Worm (Caenorhabditis elegans): ENCODE data around the gene pde-4.
A peak's percentile ranks its signal among the peaks of the same experiment; 100 is the strongest.

Gene pde-4

DNA sequence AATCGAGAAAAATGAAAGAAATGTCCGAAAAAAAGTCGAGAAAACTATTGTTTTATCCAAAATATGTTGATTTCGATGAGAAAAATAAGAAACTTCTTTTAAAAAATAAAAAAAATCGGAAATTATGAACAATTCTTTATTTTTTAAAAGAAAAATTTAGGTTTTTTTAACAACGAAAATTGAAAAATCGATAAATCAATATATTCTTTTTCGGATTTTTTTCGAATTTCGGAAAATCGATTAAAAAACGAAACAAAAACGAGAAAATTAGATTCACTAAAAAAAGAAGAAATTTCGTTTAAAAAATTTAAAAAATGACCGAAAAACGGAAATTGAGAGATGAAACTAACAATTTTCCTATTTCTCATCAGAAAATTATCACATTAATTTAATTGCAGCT is 19.0 kb upstream of the pde-4 start:
- no peak for TF ChIP-seq bed-3 (GFP tag; optimal IDR thresholded peaks at IDR 0.05)

DNA sequence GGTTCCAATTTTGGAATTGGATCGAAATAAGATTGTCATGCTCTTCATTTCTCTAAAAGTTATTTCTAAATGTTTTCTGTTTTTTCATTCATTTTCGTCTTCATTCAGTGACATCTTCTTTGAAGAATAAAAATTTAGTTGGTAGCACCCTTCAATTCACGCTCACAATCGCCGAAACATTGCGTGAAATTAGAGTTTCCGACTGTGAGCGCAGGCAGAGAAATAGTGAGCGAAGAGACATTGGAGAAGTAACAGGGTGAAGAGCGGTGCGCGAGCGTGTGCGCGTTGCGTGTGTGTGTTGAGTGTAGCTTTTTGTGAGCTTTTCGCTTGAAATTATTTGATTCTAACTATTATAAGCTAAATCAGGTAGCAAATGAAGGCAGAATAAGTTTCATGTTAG is 18.4 kb upstream of the pde-4 start:
- TF ChIP-seq unc-120 (tag; optimal IDR thresholded peaks at IDR 0.05; ENCODE audit: poor library complexity, severe bottlenecking) = no peak
- TF ChIP-seq snpc-4 (tag; optimal IDR thresholded peaks at IDR 0.05) = no peak
- no peak for TF ChIP-seq hlh-1 (tag; optimal IDR thresholded peaks at IDR 0.05)
- no peak for TF ChIP-seq drap-1 (GFP tag; optimal IDR thresholded peaks at IDR 0.05)
- no peak for TF ChIP-seq blmp-1 (tag; optimal IDR thresholded peaks at IDR 0.05)
- TF ChIP-seq ceh-83 (GFP tag; optimal IDR thresholded peaks at IDR 0.05) = no peak
- TF ChIP-seq pha-4 (tag; optimal IDR thresholded peaks at IDR 0.05) = no peak
- peak; percentile 62 for TF ChIP-seq ham-2 (GFP tag; optimal IDR thresholded peaks at IDR 0.05)
- TF ChIP-seq elt-3 (tag; optimal IDR thresholded peaks at IDR 0.05) = no peak
- peak; percentile 63 for TF ChIP-seq ces-1 (GFP tag; optimal IDR thresholded peaks at IDR 0.05)
- TF ChIP-seq mep-1 (tag; optimal IDR thresholded peaks at IDR 0.05) = peak; percentile 41
- no peak for TF ChIP-seq bed-3 (GFP tag; optimal IDR thresholded peaks at IDR 0.05)
- no peak for TF ChIP-seq nhr-28 (tag; optimal IDR thresholded peaks at IDR 0.05)
- peak; percentile 26 for TF ChIP-seq lin-13 (tag; optimal IDR thresholded peaks at IDR 0.05)
- peak; percentile 10 for TF ChIP-seq mls-2 (tag; optimal IDR thresholded peaks at IDR 0.05)

DNA sequence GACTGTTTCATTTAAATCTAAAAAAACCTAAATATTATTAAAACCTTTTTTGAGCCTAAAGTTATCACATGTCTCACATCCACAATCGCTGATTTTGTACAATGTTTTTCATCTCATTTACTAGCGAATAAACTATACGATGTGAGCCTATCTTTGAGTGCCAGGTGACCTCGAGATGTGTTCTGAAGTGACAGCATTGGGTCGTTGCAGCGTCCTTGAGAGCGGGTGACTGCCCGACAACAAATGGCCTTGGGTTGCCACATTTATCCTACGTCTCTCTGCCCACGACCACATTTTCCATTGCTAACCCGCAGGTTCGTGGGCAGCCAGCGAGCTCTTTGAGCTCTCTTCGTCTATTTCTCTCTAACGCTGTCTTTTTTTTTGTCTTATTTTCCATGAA is 15.9 kb upstream of the pde-4 start, which contains the start of gene lir-2:
TSS of gene lir-2 (plus strand) at position 301 of the 400 bp plus-strand sequence.
- TF ChIP-seq unc-120 (tag; optimal IDR thresholded peaks at IDR 0.05; ENCODE audit: poor library complexity, severe bottlenecking) (no peak), bed-3 (GFP tag; optimal IDR thresholded peaks at IDR 0.05) (no peak), mep-1 (tag; optimal IDR thresholded peaks at IDR 0.05) (no peak)

DNA sequence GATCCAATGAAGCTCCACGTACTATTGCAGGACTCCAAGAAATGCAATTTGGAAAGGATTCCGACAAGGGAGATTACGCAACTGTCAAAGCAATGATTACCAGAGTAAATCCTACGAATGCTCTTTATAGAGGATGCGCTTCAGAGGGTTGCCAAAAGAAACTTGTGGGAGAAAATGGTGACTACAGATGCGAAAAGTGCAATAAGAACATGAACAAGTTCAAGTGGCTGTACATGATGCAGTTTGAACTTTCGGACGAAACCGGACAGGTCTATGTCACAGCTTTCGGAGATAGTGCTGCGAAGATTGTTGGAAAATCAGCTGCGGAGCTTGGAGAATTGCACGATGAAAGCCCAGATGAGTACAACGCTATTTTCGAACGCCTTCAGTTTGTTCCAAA is 15.3 kb upstream of the pde-4 start:
- no peak for TF ChIP-seq ceh-39 (tag; optimal IDR thresholded peaks at IDR 0.05)
- no peak for TF ChIP-seq nhr-2 (tag; optimal IDR thresholded peaks at IDR 0.05)
- TF ChIP-seq blmp-1 (tag; optimal IDR thresholded peaks at IDR 0.05) = no peak
- no peak for TF ChIP-seq ham-2 (GFP tag; optimal IDR thresholded peaks at IDR 0.05)
- TF ChIP-seq unc-62 (GFP tag; optimal IDR thresholded peaks at IDR 0.05) = no peak
- no peak for TF ChIP-seq sem-2 (GFP tag; optimal IDR thresholded peaks at IDR 0.05)
- no peak for TF ChIP-seq nhr-12 (tag; optimal IDR thresholded peaks at IDR 0.05)
- no peak for TF ChIP-seq M03D4.4 (tag; optimal IDR thresholded peaks at IDR 0.05)

DNA sequence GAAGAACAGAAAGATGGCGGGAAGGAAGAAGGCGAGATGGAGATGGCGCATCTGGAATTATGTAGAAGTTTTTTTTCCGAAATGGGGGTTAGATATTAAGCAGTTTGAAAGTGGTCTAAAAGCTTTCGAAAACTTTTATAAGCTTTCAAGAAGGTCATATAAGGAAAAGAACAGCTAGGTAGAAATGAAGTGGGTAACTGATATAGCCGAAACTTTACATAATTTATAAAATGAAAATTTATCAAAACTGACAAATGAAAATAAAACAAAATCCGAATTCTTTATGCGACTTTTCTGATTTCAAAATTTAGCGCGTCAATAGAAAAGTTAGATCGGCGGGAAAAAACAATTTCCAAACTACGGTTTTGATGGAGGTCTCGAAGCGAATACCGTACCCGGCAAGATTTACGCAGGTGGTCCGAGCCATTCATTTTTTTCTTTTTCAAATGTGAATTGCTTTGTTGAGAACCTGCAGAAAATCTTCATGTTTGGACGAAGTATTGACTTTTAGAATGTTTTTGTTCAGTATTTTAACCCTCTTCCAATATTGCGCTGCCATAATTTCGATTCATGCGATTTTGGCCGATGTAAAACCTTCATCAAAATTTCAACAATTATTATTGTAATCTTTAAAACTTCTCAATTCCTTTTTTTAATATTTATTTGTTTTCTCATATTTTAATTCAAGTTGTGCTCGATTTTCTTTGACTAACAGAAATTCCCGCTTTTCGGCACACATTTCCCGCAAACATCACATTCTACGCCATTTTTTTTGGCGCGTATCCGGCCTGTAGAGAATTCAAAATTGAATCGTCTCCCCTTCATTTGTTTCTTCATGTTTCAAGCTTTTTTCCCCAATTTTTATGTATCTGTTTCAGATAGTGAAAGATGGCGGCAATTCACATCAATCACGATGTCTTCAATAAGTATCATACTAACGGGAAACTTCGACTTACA is 12.9 kb upstream of the pde-4 start, which contains the start of the genes F18A1.7 and rpa-1:
TSS of gene F18A1.7 (minus strand) at position 51 of the 957 bp plus-strand sequence.
TSS of gene rpa-1 (plus strand) at position 879 of the 957 bp plus-strand sequence.
- TF ChIP-seq blmp-1 (tag; optimal IDR thresholded peaks at IDR 0.05) (no peak), mep-1 (tag; optimal IDR thresholded peaks at IDR 0.05) (peak; percentile 43), ceh-83 (GFP tag; optimal IDR thresholded peaks at IDR 0.05) (no peak), nhr-2 (tag; optimal IDR thresholded peaks at IDR 0.05) (no peak), ztf-11 (tag; optimal IDR thresholded peaks at IDR 0.05) (no peak), nhr-237 (tag; optimal IDR thresholded peaks at IDR 0.05) (peak; percentile 6)

DNA sequence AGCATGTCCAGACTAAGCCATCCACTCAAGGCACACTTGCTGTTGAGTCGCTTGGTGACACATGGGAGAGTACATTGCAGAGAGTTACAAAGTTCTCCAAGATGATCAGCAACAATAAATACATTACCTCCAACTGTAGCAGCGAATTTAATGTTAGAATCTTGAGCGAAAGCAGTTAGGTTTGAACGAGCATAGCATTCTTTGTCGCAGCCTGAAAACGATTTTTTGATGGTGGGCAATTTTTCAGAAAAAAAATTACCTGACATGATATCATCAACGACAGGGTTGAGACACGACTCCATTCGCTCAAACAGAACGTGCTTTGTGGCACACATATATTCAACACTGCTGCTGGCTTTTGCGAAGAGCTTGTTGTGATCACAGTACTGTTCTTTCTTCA is 12.0 kb upstream of the pde-4 start:
- TF ChIP-seq elt-3 (tag; optimal IDR thresholded peaks at IDR 0.05) (no peak), blmp-1 (tag; optimal IDR thresholded peaks at IDR 0.05) (no peak), ceh-43 (GFP tag; optimal IDR thresholded peaks at IDR 0.05) (no peak), ces-1 (GFP tag; optimal IDR thresholded peaks at IDR 0.05) (no peak), bed-3 (GFP tag; optimal IDR thresholded peaks at IDR 0.05) (no peak), unc-39 (tag; optimal IDR thresholded peaks at IDR 0.05) (no peak), mep-1 (tag; optimal IDR thresholded peaks at IDR 0.05) (no peak), nhr-12 (tag; optimal IDR thresholded peaks at IDR 0.05) (no peak), snpc-4 (tag; optimal IDR thresholded peaks at IDR 0.05) (no peak), nhr-237 (tag; optimal IDR thresholded peaks at IDR 0.05) (no peak), ceh-83 (GFP tag; optimal IDR thresholded peaks at IDR 0.05) (no peak), nhr-28 (tag; optimal IDR thresholded peaks at IDR 0.05) (no peak), flh-1 (GFP tag; optimal IDR thresholded peaks at IDR 0.05) (no peak), lsy-2 (tag; optimal IDR thresholded peaks at IDR 0.05) (no peak)

All from whole organism, mixed stage, embryonic.